Fruit fly (Drosophila melanogaster): ENCODE results near the gene CG3698.

CG3698 gene

DNA sequence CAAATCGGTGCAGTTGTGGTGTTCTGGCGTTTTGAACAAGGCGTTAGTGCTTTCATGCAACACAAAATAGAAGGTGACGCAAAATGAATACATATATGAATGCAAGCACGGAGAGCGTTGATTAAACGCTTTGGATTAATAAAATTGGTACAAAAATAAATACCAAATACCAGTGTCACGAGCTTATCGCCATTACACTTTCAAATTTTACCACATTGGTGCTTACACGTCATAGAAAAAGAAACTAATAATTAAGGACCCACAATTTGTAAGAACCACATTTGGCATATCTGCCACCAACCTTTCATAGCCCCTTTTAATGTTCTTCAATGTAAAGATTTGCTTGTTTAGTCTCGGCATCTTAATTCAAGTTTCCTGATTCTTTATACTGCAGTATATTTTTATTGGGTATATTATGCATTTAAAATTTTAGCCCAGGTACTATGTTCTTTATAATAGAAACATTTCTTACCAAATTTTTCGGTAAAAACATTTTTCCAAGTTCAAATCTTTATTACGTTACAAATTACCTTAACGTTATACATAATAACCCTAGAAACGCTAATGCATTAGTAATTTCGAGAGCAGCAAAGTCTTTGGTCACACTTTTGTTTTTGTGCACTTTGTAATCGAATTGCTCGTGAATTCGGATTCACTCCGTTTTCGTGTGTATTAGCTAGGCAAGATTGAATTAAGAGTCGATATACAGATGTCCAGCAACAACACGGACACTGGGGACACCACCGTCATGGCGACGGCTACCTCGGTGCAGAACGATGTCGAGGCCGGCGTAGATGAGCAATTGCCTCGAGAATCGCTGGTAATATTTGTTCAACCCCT, 19.7 kb downstream of the CG3698 start, which contains the start of the genes Pex16 and Pex14 (continued):
- TF ChIP-seq Nf-YB (GFP tag; optimal IDR thresholded peaks at IDR 0.05) (peak; percentile 27), Mad (GFP tag; optimal IDR thresholded peaks at IDR 0.05) (peak; percentile 58), CG18599 (GFP tag; optimal IDR thresholded peaks at IDR 0.05) (peak; percentile 46), CG15514 (GFP tag; optimal IDR thresholded peaks at IDR 0.05) (peak; percentile 49), chm (GFP tag; IDR thresholded peaks at IDR 0.05) (peak; percentile 62), CG10147 (GFP tag; optimal IDR thresholded peaks at IDR 0.05) (no peak), CG10543 (GFP tag; optimal IDR thresholded peaks at IDR 0.05) (peak; percentile 65), CG7745 (tag; optimal IDR thresholded peaks at IDR 0.05) (no peak), Dek (tag; optimal IDR thresholded peaks at IDR 0.05) (no peak), knrl (GFP tag; IDR thresholded peaks at IDR 0.05; ENCODE audit: partially characterized antibody) (no peak), Opbp (GFP tag; IDR thresholded peaks at IDR 0.05; ENCODE audit: partially characterized antibody) (no peak), Neu2 (GFP tag; optimal IDR thresholded peaks at IDR 0.05; ENCODE audit: borderline replicate concordance) (no peak), vfl (GFP tag; optimal IDR thresholded peaks at IDR 0.05) (peak; percentile 65), CG8281 (tag; optimal IDR thresholded peaks at IDR 0.05) (peak; percentile 10), grn (GFP tag; optimal IDR thresholded peaks at IDR 0.05) (no peak), Lpt (GFP tag; optimal IDR thresholded peaks at IDR 0.05) (no peak), Med (GFP tag) (peak; percentile 96), E2f1 (GFP tag; IDR thresholded peaks at IDR 0.05) (peak; percentile 62; the same call in 1 of the 2 replicates), so (GFP tag; IDR thresholded peaks at IDR 0.05) (peak; percentile 66; the same call in 1 of the 3 replicates), dimm (GFP tag; IDR thresholded peaks at IDR 0.05) (0 out of 2 replicates have a peak, but pooled peaks have one; percentile 36), Ravus (GFP tag; IDR thresholded peaks at IDR 0.05) (no peak; the same call in 1 of the 2 replicates), hth (optimal IDR thresholded peaks at IDR 0.05) (no peak), her (GFP tag; optimal IDR thresholded peaks at IDR 0.05) (peak; percentile 66), gcm2 (GFP tag; optimal IDR thresholded peaks at IDR 0.05) (peak; percentile 27), ato (GFP tag; IDR thresholded peaks at IDR 0.05; ENCODE audit: partially characterized antibody) (no peak), bcd (GFP tag; optimal IDR thresholded peaks at IDR 0.05) (peak; percentile 73), CrebB (tag; optimal IDR thresholded peaks at IDR 0.05) (no peak), CG9437 (GFP tag; optimal IDR thresholded peaks at IDR 0.05) (peak; percentile 100), Blimp-1 (GFP tag; optimal IDR thresholded peaks at IDR 0.05) (no peak), Awh (GFP tag; IDR thresholded peaks at IDR 0.05) (peak; percentile 26; the same call in 1 of the 2 replicates), dmrt99B (tag; optimal IDR thresholded peaks at IDR 0.05) (no peak), CG12299 (tag; optimal IDR thresholded peaks at IDR 0.05) (no peak), CG5953 (GFP tag; IDR thresholded peaks at IDR 0.05) (peak; percentile 62), sisA (GFP tag; IDR thresholded peaks at IDR 0.05) (peak; percentile 78), CG17361 (GFP tag; IDR thresholded peaks at IDR 0.05) (peak; percentile 86), CG9215 (GFP tag; IDR thresholded peaks at IDR 0.05) (peak; percentile 82), Dref (GFP tag; IDR thresholded peaks at IDR 0.05) (peak; percentile 37), Xrp1 (GFP tag; IDR thresholded peaks at IDR 0.05) (peak; percentile 69), Ptx1 (GFP tag; IDR thresholded peaks at IDR 0.05) (peak; percentile 78), MESR4 (GFP tag; optimal IDR thresholded peaks at IDR 0.05) (peak; percentile 67), CG34224 (GFP tag; IDR thresholded peaks at IDR 0.05; ENCODE audit: partially characterized antibody) (no peak), CG1792 (GFP tag; optimal IDR thresholded peaks at IDR 0.05) (peak; percentile 29), amos (GFP tag; IDR thresholded peaks at IDR 0.05; ENCODE audit: partially characterized antibody) (no peak), z (GFP tag; IDR thresholded peaks at IDR 0.05) (no peak), row (GFP tag; IDR thresholded peaks at IDR 0.05) (peak; percentile 90), dpn (GFP tag; optimal IDR thresholded peaks at IDR 0.05) (peak; percentile 78 to 84), CG1832 (GFP tag; optimal IDR thresholded peaks at IDR 0.05) (no peak), slbo (GFP tag; IDR thresholded peaks at IDR 0.05) (peak; percentile 88), CG6813 (GFP tag; optimal IDR thresholded peaks at IDR 0.05) (no peak)

Data from whole organism, embryonic.